Fruit fly (Drosophila melanogaster): Measurements from ENCODE around the gene Pka-R1.

dm6 chr3L:20835882-20836281 lies 20.0 kb downstream of the Pka-R1 start, which contains the start of gene CG3288:
- no peak for TF ChIP-seq CG11617 (GFP tag; optimal IDR thresholded peaks at IDR 0.05)
- no peak for TF ChIP-seq CG5204 (GFP tag; optimal IDR thresholded peaks at IDR 0.05)
